Fruit fly (Drosophila melanogaster) whole organism, embryonic: Measurements from ENCODE around the gene Swip-1.
A peak's percentile ranks its signal among the peaks of the same experiment; 100 is the strongest.

Experiments
- Atf3 ChIP-seq: fragments of 200-800 bp; sonication (Bioruptor generic); optimal IDR thresholded peaks from 3 replicates; lab custom pipeline; 2016; ENCODE audit warnings: missing biosample characterization, missing genetic modification characterization
- Bdp1 ChIP-seq: fragments of 200-800 bp; sonication (Bioruptor generic); optimal IDR thresholded peaks from 3 replicates; lab custom pipeline; 2016; ENCODE audit warnings: missing biosample characterization, missing genetic modification characterization
- CG10209 ChIP-seq: fragments of 200-800 bp; sonication (Bioruptor generic); optimal IDR thresholded peaks from 3 replicates; lab custom pipeline; 2017; ENCODE audit warnings: missing biosample characterization, mild to moderate bottlenecking, missing genetic modification characterization, missing genetic modification reagents
- CG11695 ChIP-seq: fragments of 200-800 bp; sonication (Bioruptor generic); IDR thresholded peaks from 3 replicates; pipeline ENCODE4 v1.3.6; 2022; ENCODE audit warnings: missing biosample characterization, missing genetic modification characterization
- CG12104 ChIP-seq: fragments of 200-800 bp; sonication (Bioruptor generic); optimal IDR thresholded peaks from 3 replicates; lab custom pipeline; 2016; ENCODE audit warnings: missing biosample characterization, missing genetic modification characterization
- CG12391 ChIP-seq: fragments of 200-800 bp; sonication (Bioruptor generic); optimal IDR thresholded peaks from 3 replicates; lab custom pipeline; 2018; ENCODE audit warnings: missing biosample characterization, mild to moderate bottlenecking, missing genetic modification characterization, moderate library complexity
- CG15011 ChIP-seq: fragments of 200-800 bp; sonication (Bioruptor generic); optimal IDR thresholded peaks from 3 replicates; lab custom pipeline; 2018; ENCODE audit warnings: missing biosample characterization, mild to moderate bottlenecking, missing genetic modification characterization
- CG15479 ChIP-seq: fragments of 200-800 bp; sonication (Bioruptor generic); optimal IDR thresholded peaks from 3 replicates; lab custom pipeline; 2019; ENCODE audit warnings: missing biosample characterization, mild to moderate bottlenecking, missing genetic modification characterization, moderate library complexity
- CG1647 ChIP-seq: fragments of 200-800 bp; sonication (Bioruptor generic); optimal IDR thresholded peaks from 3 replicates; lab custom pipeline; 2016; ENCODE audit warnings: missing biosample characterization, missing genetic modification characterization
- CG18262 ChIP-seq: fragments of 200-800 bp; optimal IDR thresholded peaks from 3 replicates; lab custom pipeline; 2019; ENCODE audit warnings: missing biosample characterization, mild to moderate bottlenecking, missing genetic modification characterization, moderate library complexity
- CG2129 ChIP-seq: fragments of 200-800 bp; sonication (Bioruptor generic); IDR thresholded peaks from 2 replicates; pipeline ENCODE4 v1.3.6; 2022; ENCODE audit warnings: missing biosample characterization, missing genetic modification characterization; ENCODE audit not compliant: partially characterized antibody
- CG2678 ChIP-seq: fragments of 200-800 bp; sonication (Bioruptor generic); optimal IDR thresholded peaks from 3 replicates; lab custom pipeline; 2019; ENCODE audit warnings: missing biosample characterization, mild to moderate bottlenecking, missing genetic modification characterization, moderate library complexity
- CG31388 ChIP-seq: fragments of 200-800 bp; sonication (Bioruptor generic); optimal IDR thresholded peaks from 2 replicates; lab custom pipeline; 2016; ENCODE audit warnings: missing biosample characterization, missing genetic modification characterization
- CG31441 ChIP-seq: fragments of 200-800 bp; sonication (Bioruptor generic); IDR thresholded peaks from 2 replicates; pipeline ENCODE4 v1.3.6; 2022; ENCODE audit warnings: missing biosample characterization, missing genetic modification characterization
- CG42726 ChIP-seq: fragments of 200-800 bp; sonication (Bioruptor generic); IDR thresholded peaks from 2 replicates; pipeline ENCODE4 v1.3.6; 2022; ENCODE audit warnings: missing biosample characterization, missing genetic modification characterization; ENCODE audit not compliant: partially characterized antibody
- CG5953 ChIP-seq: fragments of 200-800 bp; sonication (Bioruptor generic); IDR thresholded peaks from 2 replicates; pipeline ENCODE4 v1.3.6; 2022; ENCODE audit warnings: missing biosample characterization, missing genetic modification characterization
- CG6254 ChIP-seq: fragments of 200-800 bp; sonication (Bioruptor generic); optimal IDR thresholded peaks from 3 replicates; lab custom pipeline; 2017; ENCODE audit warnings: mild to moderate bottlenecking, missing biosample characterization, missing genetic modification reagents, missing genetic modification characterization
- CG6654 ChIP-seq: fragments of 200-800 bp; sonication (Bioruptor generic); optimal IDR thresholded peaks from 2 replicates; lab custom pipeline; 2017; ENCODE audit warnings: missing biosample characterization, mild to moderate bottlenecking, missing genetic modification characterization
- CG6765 ChIP-seq: fragments of 200-800 bp; sonication (Bioruptor generic); optimal IDR thresholded peaks from 3 replicates; lab custom pipeline; 2017; ENCODE audit warnings: missing biosample characterization, mild to moderate bottlenecking, missing genetic modification characterization
- CG7271 ChIP-seq: fragments of 200-800 bp; sonication (Bioruptor generic); optimal IDR thresholded peaks from 2 replicates; lab custom pipeline; 2018; ENCODE audit warnings: missing biosample characterization, mild to moderate bottlenecking, missing genetic modification characterization, moderate library complexity
- CG8290 ChIP-seq, 3 experiments: fragments of 200-800 bp; sonication (Bioruptor generic); optimal IDR thresholded peaks; 2 replicates each; lab custom pipeline; 2016 to 2019; ENCODE audit warnings: missing biosample characterization in 3 of 3, missing genetic modification characterization in 3 of 3, mild to moderate bottlenecking in 2 of 3, moderate library complexity in 1 of 3
- CG8388 ChIP-seq: fragments of 200-800 bp; sonication (Bioruptor generic); optimal IDR thresholded peaks from 2 replicates; lab custom pipeline; 2019; ENCODE audit warnings: missing biosample characterization, mild to moderate bottlenecking, missing genetic modification characterization, moderate library complexity
- Dref ChIP-seq: fragments of 200-800 bp; sonication (Bioruptor generic); IDR thresholded peaks from 2 replicates; pipeline ENCODE4 v1.3.6; 2022; ENCODE audit warnings: missing biosample characterization, missing genetic modification characterization
- Ets65A ChIP-seq: fragments of 200-800 bp; sonication (Bioruptor generic); peaks from one replicate; lab custom pipeline; 2016; ENCODE audit warnings: missing biosample characterization, missing genetic modification characterization
- H2.0 ChIP-seq: fragments of 200-800 bp; sonication (Bioruptor generic); IDR thresholded peaks from 2 replicates; pipeline ENCODE4 v1.3.6; 2022; ENCODE audit warnings: missing biosample characterization, missing genetic modification characterization
- HLHmδ ChIP-seq: fragments of 200-800 bp; sonication (Bioruptor generic); optimal IDR thresholded peaks from 2 replicates; lab custom pipeline; 2018; ENCODE audit warnings: missing biosample characterization, mild to moderate bottlenecking, missing genetic modification characterization, moderate library complexity
- Hsf ChIP-seq: fragments of 200-800 bp; sonication (Bioruptor generic); optimal IDR thresholded peaks from 3 replicates; lab custom pipeline; 2016; ENCODE audit warnings: missing biosample characterization, missing genetic modification characterization
- Neu2 ChIP-seq: fragments of 200-800 bp; sonication (Bioruptor generic); optimal IDR thresholded peaks from 3 replicates; lab custom pipeline; 2016; ENCODE audit warnings: missing biosample characterization, missing genetic modification characterization, borderline replicate concordance
- Nf-YB ChIP-seq: fragments of 200-800 bp; sonication (Bioruptor generic); optimal IDR thresholded peaks from 3 replicates; lab custom pipeline; 2019; ENCODE audit warnings: missing biosample characterization, mild to moderate bottlenecking, missing genetic modification characterization, moderate library complexity
- Stat92E ChIP-seq, 3 experiments: fragments of >200 bp in 2 of 3; fragments of 200-800 bp in 1 of 3; sonication (Bioruptor generic) in 1 of 3; optimal IDR thresholded peaks; 2 replicates each; lab custom pipeline; 2017 to 2019; ENCODE audit warnings: missing biosample characterization in 3 of 3, missing genetic modification characterization in 3 of 3, mild to moderate bottlenecking in 1 of 3, moderate library complexity in 1 of 3
- TFAM ChIP-seq: fragments of 200-800 bp; sonication (Bioruptor generic); optimal IDR thresholded peaks from 2 replicates; lab custom pipeline; 2017; ENCODE audit warnings: missing biosample characterization, missing genetic modification characterization, inconsistent platforms
- ash1 ChIP-seq: fragments of 200-800 bp; sonication (Bioruptor generic); optimal IDR thresholded peaks from 2 replicates; lab custom pipeline; 2018; ENCODE audit warnings: missing biosample characterization, mild to moderate bottlenecking, missing genetic modification characterization
- bab2 ChIP-seq: fragments of 200-800 bp; sonication (Bioruptor generic); optimal IDR thresholded peaks from 2 replicates; lab custom pipeline; 2016; ENCODE audit warnings: missing biosample characterization, missing genetic modification characterization
- btn ChIP-seq: fragments of 200-800 bp; sonication (Bioruptor generic); optimal IDR thresholded peaks from 2 replicates; lab custom pipeline; 2016; ENCODE audit warnings: missing biosample characterization, missing genetic modification characterization
- en ChIP-seq: fragments of 200-800 bp; sonication (Bioruptor generic); optimal IDR thresholded peaks from 2 replicates; lab custom pipeline; 2016; ENCODE audit warnings: missing biosample characterization, missing genetic modification characterization
- exex ChIP-seq: fragments of 200-800 bp; sonication (Bioruptor generic); optimal IDR thresholded peaks from 4 replicates; lab custom pipeline; 2018; ENCODE audit warnings: missing biosample characterization, mild to moderate bottlenecking, missing genetic modification characterization, moderate library complexity
- gce ChIP-seq: fragments of 200-800 bp; sonication (Bioruptor generic); IDR thresholded peaks from 3 replicates; pipeline ENCODE4 v1.3.6; 2022; ENCODE audit warnings: missing biosample characterization, missing genetic modification characterization
- lilli ChIP-seq: fragments of 200-800 bp; sonication (Bioruptor generic); optimal IDR thresholded peaks from 3 replicates; lab custom pipeline; 2016; ENCODE audit warnings: missing biosample characterization, missing genetic modification characterization
- lov ChIP-seq, 2 experiments: fragments of 200-800 bp in 1 of 2; fragments of >200 bp in 1 of 2; sonication (Bioruptor generic) in 1 of 2; IDR thresholded peaks in 1 of 2; optimal IDR thresholded peaks in 1 of 2; 2 replicates in 1 of 2; 3 replicates in 1 of 2; pipeline versions ENCODE4 v1.3.6 to Lab custom; 2017 to 2022; ENCODE audit warnings: missing biosample characterization in 1 of 2, missing genetic modification characterization in 1 of 2
- ranshi ChIP-seq: fragments of 200-800 bp; sonication (Bioruptor generic); IDR thresholded peaks from 2 replicates; pipeline ENCODE4 v1.3.6; 2022; ENCODE audit warnings: missing biosample characterization, missing genetic modification characterization
- row ChIP-seq: fragments of 200-800 bp; sonication (Bioruptor generic); IDR thresholded peaks from 3 replicates; pipeline ENCODE4 v1.3.6; 2022; ENCODE audit warnings: missing biosample characterization, missing genetic modification characterization
- sc ChIP-seq, 3 experiments: fragments of >200 bp in 2 of 3; fragments of 200-800 bp in 1 of 3; sonication (Bioruptor generic) in 1 of 3; optimal IDR thresholded peaks; 2 replicates in 2 of 3; 3 replicates in 1 of 3; lab custom pipeline; 2017; ENCODE audit warnings: mild to moderate bottlenecking in 1 of 3, missing biosample characterization in 1 of 3, missing genetic modification characterization in 1 of 3, missing genetic modification reagents in 1 of 3
- stwl ChIP-seq: fragments of 200-800 bp; sonication (Bioruptor generic); optimal IDR thresholded peaks from 3 replicates; lab custom pipeline; 2018; ENCODE audit warnings: missing biosample characterization, mild to moderate bottlenecking, missing genetic modification characterization, moderate library complexity
- ttk ChIP-seq: fragments of 200-800 bp; sonication (Bioruptor generic); IDR thresholded peaks from 2 replicates; pipeline ENCODE4 v2.1.2; 2022; ENCODE audit warnings: missing biosample characterization, missing genetic modification characterization
- tup ChIP-seq: fragments of 200-800 bp; sonication (Bioruptor generic); optimal IDR thresholded peaks from 2 replicates; lab custom pipeline; 2016; ENCODE audit warnings: missing biosample characterization, mild to moderate bottlenecking, missing genetic modification characterization, moderate library complexity
- vfl ChIP-seq: fragments of 200-800 bp; sonication (Bioruptor generic); optimal IDR thresholded peaks from 2 replicates; lab custom pipeline; 2016; ENCODE audit warnings: missing biosample characterization, missing genetic modification characterization
- vnd ChIP-seq: fragments of 200-800 bp; sonication (Bioruptor generic); IDR thresholded peaks from 3 replicates; pipeline ENCODE4 v1.3.6; 2022; ENCODE audit warnings: missing biosample characterization, missing genetic modification characterization; ENCODE audit not compliant: partially characterized antibody

The Swip-1 gene

DNA sequence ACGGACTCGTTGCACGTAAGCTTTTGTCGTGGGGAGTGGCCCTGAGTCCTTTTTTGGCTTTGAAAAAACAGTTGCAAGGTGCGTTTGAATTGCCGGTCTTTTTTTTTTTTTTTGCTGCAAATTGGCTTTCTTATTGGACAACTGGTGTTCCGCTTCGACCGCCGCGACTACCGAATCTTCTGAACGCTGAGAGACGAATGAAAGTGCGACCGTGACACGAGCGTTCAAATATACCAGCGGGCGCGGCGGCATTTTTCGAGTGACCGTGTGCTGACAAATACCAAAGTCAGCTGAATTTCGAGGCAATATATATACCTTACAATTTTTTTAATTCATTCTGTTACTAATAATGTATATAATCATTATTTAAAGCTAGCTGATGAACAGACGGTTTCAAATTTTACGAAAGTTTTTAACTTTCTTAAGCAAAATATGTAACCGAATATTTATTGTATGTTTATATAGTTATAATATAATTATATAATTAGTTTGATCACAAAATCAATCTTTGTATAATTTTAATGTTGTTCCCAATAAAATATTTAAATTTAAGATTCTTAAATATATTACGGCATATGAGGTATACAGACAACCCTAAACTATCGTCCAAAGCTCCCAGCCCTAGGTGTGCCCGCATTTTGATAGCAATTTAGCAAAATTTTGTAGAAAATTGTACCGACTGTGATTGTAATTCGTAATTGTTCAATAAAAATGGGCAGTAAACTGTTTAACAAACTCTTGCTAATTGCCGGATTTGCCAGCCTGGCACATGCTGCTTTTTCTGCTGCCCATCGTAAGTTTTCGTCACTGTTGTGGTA is at the start of gene Swip-1, which contains the start of gene EMC5 (continued):
- no peak for TF ChIP-seq Stat92E (GFP tag; optimal IDR thresholded peaks at IDR 0.05; lab: Kevin White, UChicago)
- peak; percentile 43 for TF ChIP-seq CG8290 (GFP tag; optimal IDR thresholded peaks at IDR 0.05; lab: Kevin White, UChicago)
- peak; percentile 17 to 36 for TF ChIP-seq CG8290 (tag; optimal IDR thresholded peaks at IDR 0.05; lab: Kevin White, UChicago)
- TF ChIP-seq CG6654 (GFP tag; lab: Kevin White, UChicago): no peak
- no peak for TF ChIP-seq CG7271 (tag; lab: Kevin White, UChicago)
- TF ChIP-seq stwl: peak; percentile 27
- TF ChIP-seq CG12104 (GFP tag; lab: Kevin White, UChicago): peak; percentile 71
- TF ChIP-seq en (GFP tag; lab: Kevin White, UChicago): no peak
- TF ChIP-seq CG15011: no peak
- no peak for TF ChIP-seq btn
- peak; percentile 63 for TF ChIP-seq CG10209 (GFP tag; lab: Kevin White, UChicago)
- no peak for TF ChIP-seq gce (GFP tag; lab: Robert Waterston, UW)
- TF ChIP-seq CG6254: peak; percentile 19
- peak; percentile 24 for TF ChIP-seq exex
- TF ChIP-seq tup (GFP tag; lab: Kevin White, UChicago): no peak
- no peak for TF ChIP-seq ttk
- TF ChIP-seq ranshi (GFP tag; lab: Robert Waterston, UW): peak; percentile 59; the same call in 1 of the 2 replicates
- TF ChIP-seq CG8388 (GFP tag; lab: Kevin White, UChicago): peak; percentile 62
- no peak for TF ChIP-seq CG15479 (GFP tag; lab: Kevin White, UChicago)
- TF ChIP-seq TFAM: no peak
- no peak for TF ChIP-seq sc (optimal IDR thresholded peaks at IDR 0.05; lab: Kevin White, UChicago)
- peak; percentile 7 for TF ChIP-seq sc (GFP tag; optimal IDR thresholded peaks at IDR 0.05; lab: Kevin White, UChicago)
- no peak for TF ChIP-seq Dref (GFP tag; lab: Robert Waterston, UW)
- no peak for TF ChIP-seq CG5953 (GFP tag; lab: Robert Waterston, UW)
- TF ChIP-seq row (GFP tag; lab: Robert Waterston, UW): peak; percentile 82
- TF ChIP-seq CG2678 (tag; lab: Kevin White, UChicago): peak; percentile 80
- no peak for TF ChIP-seq bab2 (GFP tag; lab: Kevin White, UChicago)
- peak; percentile 78 for TF ChIP-seq CG18262 (tag; lab: Kevin White, UChicago)
- no peak for TF ChIP-seq Hsf
- TF ChIP-seq H2.0: no peak; the same call in 1 of the 2 replicates
- no peak for TF ChIP-seq vfl (GFP tag; lab: Kevin White, UChicago)
- 0 out of 2 replicates have a peak, but pooled peaks have one; percentile 12 for TF ChIP-seq CG2129 (GFP tag; lab: Robert Waterston, UW)
- peak; percentile 53; the same call in 1 of the 3 replicates for TF ChIP-seq vnd
- TF ChIP-seq Neu2: no peak
- TF ChIP-seq CG31441 (GFP tag; lab: Robert Waterston, UW): peak; percentile 83
- peak; percentile 87 for TF ChIP-seq CG12391 (tag; lab: Kevin White, UChicago)
- no peak for TF ChIP-seq ash1 (GFP tag; lab: Kevin White, UChicago)
- peak; percentile 69 for TF ChIP-seq HLHmδ (GFP tag; lab: Kevin White, UChicago)
- TF ChIP-seq lov (optimal IDR thresholded peaks at IDR 0.05; lab: Kevin White, UChicago): no peak
- no peak for TF ChIP-seq lov (GFP tag; IDR thresholded peaks at IDR 0.05; lab: Robert Waterston, UW)
- TF ChIP-seq CG1647 (GFP tag; lab: Kevin White, UChicago): no peak
- TF ChIP-seq CG42726 (GFP tag; lab: Robert Waterston, UW): peak; percentile 72
- TF ChIP-seq lilli (GFP tag; lab: Kevin White, UChicago): peak; percentile 46
- TF ChIP-seq CG11695 (GFP tag; lab: Robert Waterston, UW): no peak
- TF ChIP-seq CG31388 (GFP tag; lab: Kevin White, UChicago): peak; percentile 9
- no peak for TF ChIP-seq Atf3 (GFP tag; lab: Kevin White, UChicago)
- no peak for TF ChIP-seq Bdp1 (GFP tag; lab: Kevin White, UChicago)
- TF ChIP-seq CG6765 (GFP tag; lab: Kevin White, UChicago): no peak
- no peak for TF ChIP-seq Nf-YB
- peak; percentile 87 for TF ChIP-seq Ets65A (GFP tag; lab: Kevin White, UChicago)
